Fruit fly (Drosophila melanogaster): ENCODE results near the gene hkb.

- TF ChIP-seq CTCF (optimal IDR thresholded peaks at IDR 0.05) (no peak), CG8478 (optimal IDR thresholded peaks at IDR 0.05) (no peak)
Measured at dm6 chr3R:4340174-4340573, 6.3 kb downstream of the hkb start.

Data from S2 (cell line).